Worm (Caenorhabditis elegans): ENCODE results near the gene B0244.5.

- TF ChIP-seq nhr-12 (tag; optimal IDR thresholded peaks at IDR 0.05) (no peak), unc-62 (GFP tag; optimal IDR thresholded peaks at IDR 0.05) (no peak), nhr-20 (tag; optimal IDR thresholded peaks at IDR 0.05) (peak; percentile 37), nhr-77 (tag; optimal IDR thresholded peaks at IDR 0.05) (no peak), lsy-2 (tag; optimal IDR thresholded peaks at IDR 0.05) (peak; percentile 51 to 71), lin-35 (GFP tag; optimal IDR thresholded peaks at IDR 0.05) (peak in 1 of 2 experiments; percentile 35), ztf-11 (tag; optimal IDR thresholded peaks at IDR 0.05) (peak in 1 of 2 experiments; percentile 19), nhr-237 (tag; optimal IDR thresholded peaks at IDR 0.05) (no peak), nhr-47 (tag; optimal IDR thresholded peaks at IDR 0.05) (peak; percentile 82)
These were observed 13.9 kb downstream of the B0244.5 start for ce11 chrIII:5758519-5759099.
